Fruit fly (Drosophila melanogaster): ENCODE results near the gene VhaM9.7-a.

The VhaM9.7-a gene

dm6 chr3L:4239442-4240322 is 22.8 kb upstream of the VhaM9.7-a start, which contains the start of gene Sqor (continued):
- TF ChIP-seq Hmx (GFP tag; optimal IDR thresholded peaks at IDR 0.05) (peak; percentile 77), bowl (GFP tag; IDR thresholded peaks at IDR 0.05) (peak; percentile 61), ci (GFP tag; IDR thresholded peaks at IDR 0.05) (peak; percentile 80), CG14710 (tag; optimal IDR thresholded peaks at IDR 0.05) (peak; percentile 21), Med (GFP tag) (peak; percentile 98), wek (GFP tag; optimal IDR thresholded peaks at IDR 0.05) (peak; percentile 58), pan (optimal IDR thresholded peaks at IDR 0.05) (no peak), pan (GFP tag; optimal IDR thresholded peaks at IDR 0.05 in 1 of 2, IDR thresholded peaks at IDR 0.05 in 1 of 2) (peak in 1 of 2 experiments; percentile 82), CG4854 (GFP tag; optimal IDR thresholded peaks at IDR 0.05) (peak; percentile 81), CG16813 (GFP tag; IDR thresholded peaks at IDR 0.05; ENCODE audit: partially characterized antibody) (no peak), lmd (GFP tag; IDR thresholded peaks at IDR 0.05) (peak; percentile 77), CG17829 (tag; optimal IDR thresholded peaks at IDR 0.05) (peak; percentile 78), tgo (GFP tag; IDR thresholded peaks at IDR 0.05) (peak; percentile 77), crc (GFP tag; optimal IDR thresholded peaks at IDR 0.05) (peak; percentile 86), CG16815 (GFP tag; optimal IDR thresholded peaks at IDR 0.05) (peak; percentile 77), CG9609 (GFP tag; optimal IDR thresholded peaks at IDR 0.05) (peak; percentile 89), ac (GFP tag; optimal IDR thresholded peaks at IDR 0.05) (no peak), HLH54F (GFP tag; optimal IDR thresholded peaks at IDR 0.05) (peak; percentile 87), sisA (GFP tag; IDR thresholded peaks at IDR 0.05) (peak; percentile 69), CG2199 (GFP tag; IDR thresholded peaks at IDR 0.05) (peak; percentile 70; the same call in 2 of the 3 replicates), NFAT (GFP tag; IDR thresholded peaks at IDR 0.05) (peak; percentile 76), CG31441 (GFP tag; IDR thresholded peaks at IDR 0.05) (peak; percentile 76), HLH4C (GFP tag; IDR thresholded peaks at IDR 0.05; ENCODE audit: partially characterized antibody) (peak; percentile 16; the same call in 1 of the 3 replicates), CG3281 (GFP tag; optimal IDR thresholded peaks at IDR 0.05) (peak; percentile 93), CG7357 (GFP tag; IDR thresholded peaks at IDR 0.05) (peak; percentile 75), CG9437 (GFP tag; optimal IDR thresholded peaks at IDR 0.05) (peak; percentile 85), schlank (tag; optimal IDR thresholded peaks at IDR 0.05) (peak; percentile 76), MBD-R2 (GFP tag; IDR thresholded peaks at IDR 0.05) (peak; percentile 53; the same call in 1 of the 2 replicates), org-1 (GFP tag; optimal IDR thresholded peaks at IDR 0.05) (peak; percentile 85), Fer2 (tag; optimal IDR thresholded peaks at IDR 0.05) (peak; percentile 66), zfh2 (GFP tag; optimal IDR thresholded peaks at IDR 0.05) (peak; percentile 93), Bdp1 (GFP tag; optimal IDR thresholded peaks at IDR 0.05) (peak; percentile 82), CG12299 (tag; optimal IDR thresholded peaks at IDR 0.05) (peak; percentile 83), croc (GFP tag; conservative IDR thresholded peaks at IDR 0.05) (0 out of 3 replicates have a peak, but pooled peaks have one; percentile 13), p53 (GFP tag; optimal IDR thresholded peaks at IDR 0.05) (peak; percentile 79), CG2202 (tag; optimal IDR thresholded peaks at IDR 0.05) (peak; percentile 43), prd (optimal IDR thresholded peaks at IDR 0.05) (no peak), prd (GFP tag; IDR thresholded peaks at IDR 0.05) (peak; percentile 73), disco-r (GFP tag; optimal IDR thresholded peaks at IDR 0.05) (peak; percentile 85), CG34224 (GFP tag; IDR thresholded peaks at IDR 0.05; ENCODE audit: partially characterized antibody) (no peak), CG11456 (GFP tag; IDR thresholded peaks at IDR 0.05) (peak; percentile 87), gcm (GFP tag; optimal IDR thresholded peaks at IDR 0.05) (peak; percentile 68), dmrt11E (tag; optimal IDR thresholded peaks at IDR 0.05) (no peak), H2.0 (GFP tag; IDR thresholded peaks at IDR 0.05) (peak; percentile 66; the same call in 1 of the 2 replicates), bsh (GFP tag; optimal IDR thresholded peaks at IDR 0.05) (peak; percentile 66 to 93), CG6272 (GFP tag; IDR thresholded peaks at IDR 0.05) (peak; percentile 62), Trl (optimal IDR thresholded peaks at IDR 0.05) (no peak), Trl (GFP tag; optimal IDR thresholded peaks at IDR 0.05) (peak; percentile 92), CG31224 (GFP tag; IDR thresholded peaks at IDR 0.05) (peak; percentile 63), zen (tag; optimal IDR thresholded peaks at IDR 0.05) (no peak)
